Fruit fly (Drosophila melanogaster): Measurements from ENCODE around the gene Prosbeta4.

The Prosbeta4 gene

dm6 chr2L:16683958-16684877 is 47.7 kb downstream of the Prosbeta4 start, which contains the start of gene CG31807 (continued):
- TF ChIP-seq gcm (GFP tag; optimal IDR thresholded peaks at IDR 0.05) (peak; percentile 85), chinmo (GFP tag; IDR thresholded peaks at IDR 0.05; ENCODE audit: partially characterized antibody) (0 out of 4 replicates have a peak, but pooled peaks have one; percentile 35), CG17361 (GFP tag; IDR thresholded peaks at IDR 0.05) (peak; percentile 86), lmd (GFP tag; IDR thresholded peaks at IDR 0.05) (peak; percentile 57; the same call in 1 of the 2 replicates), CG12769 (tag; optimal IDR thresholded peaks at IDR 0.05) (peak; percentile 10), Fer3 (tag; optimal IDR thresholded peaks at IDR 0.05) (peak; percentile 66), abd-A (tag; optimal IDR thresholded peaks at IDR 0.05) (no peak), eyg (GFP tag; optimal IDR thresholded peaks at IDR 0.05) (peak; percentile 34), CG18476 (GFP tag; optimal IDR thresholded peaks at IDR 0.05) (peak; percentile 26), Blimp-1 (GFP tag; optimal IDR thresholded peaks at IDR 0.05) (peak; percentile 72), pfk (GFP tag; optimal IDR thresholded peaks at IDR 0.05) (no peak), CG7745 (tag; optimal IDR thresholded peaks at IDR 0.05) (no peak), Xrp1 (GFP tag; IDR thresholded peaks at IDR 0.05) (peak; percentile 39; the same call in 1 of the 2 replicates), vfl (GFP tag; optimal IDR thresholded peaks at IDR 0.05) (no peak), Nf-YA (GFP tag; IDR thresholded peaks at IDR 0.05) (peak; percentile 30; the same call in 1 of the 2 replicates), Tbp (GFP tag; optimal IDR thresholded peaks at IDR 0.05) (no peak), repo (GFP tag; optimal IDR thresholded peaks at IDR 0.05) (no peak), HLH3B (GFP tag; IDR thresholded peaks at IDR 0.05) (peak; percentile 41; the same call in 1 of the 2 replicates), CG7839 (tag; optimal IDR thresholded peaks at IDR 0.05) (peak; percentile 80), ac (GFP tag; optimal IDR thresholded peaks at IDR 0.05) (peak; percentile 36), chm (GFP tag; IDR thresholded peaks at IDR 0.05) (peak; percentile 71), hbn (GFP tag; IDR thresholded peaks at IDR 0.05; ENCODE audit: partially characterized antibody) (no peak), CG14441 (GFP tag; IDR thresholded peaks at IDR 0.05) (peak; percentile 21), Dfd (GFP tag; optimal IDR thresholded peaks at IDR 0.05) (no peak), Med (GFP tag) (peak; percentile 91), sob (GFP tag; IDR thresholded peaks at IDR 0.05) (peak; percentile 39; the same call in 1 of the 2 replicates), CG10321 (GFP tag; IDR thresholded peaks at IDR 0.05) (no peak), rib (GFP tag; IDR thresholded peaks at IDR 0.05) (no peak), CG14014 (GFP tag; IDR thresholded peaks at IDR 0.05) (no peak; the same call in 1 of the 2 replicates), CG3065 (GFP tag; optimal IDR thresholded peaks at IDR 0.05) (no peak), ham (GFP tag; IDR thresholded peaks at IDR 0.05) (no peak), CG16813 (GFP tag; IDR thresholded peaks at IDR 0.05; ENCODE audit: partially characterized antibody) (no peak), Stat92E (GFP tag; optimal IDR thresholded peaks at IDR 0.05) (no peak), bab2 (GFP tag; optimal IDR thresholded peaks at IDR 0.05) (peak; percentile 59), fd102C (GFP tag; optimal IDR thresholded peaks at IDR 0.05) (no peak), CG4730 (GFP tag; IDR thresholded peaks at IDR 0.05) (peak; percentile 52), CG3847 (GFP tag; IDR thresholded peaks at IDR 0.05) (peak; percentile 44), ttk (GFP tag; IDR thresholded peaks at IDR 0.05) (0 out of 2 replicates have a peak, but pooled peaks have one; percentile 5), CG13424 (tag; optimal IDR thresholded peaks at IDR 0.05) (peak; percentile 89), sisA (GFP tag; IDR thresholded peaks at IDR 0.05) (peak; percentile 41), CG3407 (GFP tag; optimal IDR thresholded peaks at IDR 0.05) (peak; percentile 75), tup (GFP tag; optimal IDR thresholded peaks at IDR 0.05) (no peak), CG1603 (tag; optimal IDR thresholded peaks at IDR 0.05) (peak; percentile 44), cad (GFP tag; optimal IDR thresholded peaks at IDR 0.05) (no peak), Eip74EF (GFP tag; optimal IDR thresholded peaks at IDR 0.05) (peak in 1 of 2 experiments; percentile 73), CG11093 (GFP tag; IDR thresholded peaks at IDR 0.05) (no peak), CG10431 (GFP tag; optimal IDR thresholded peaks at IDR 0.05) (peak; percentile 28), Hr3 (GFP tag; optimal IDR thresholded peaks at IDR 0.05) (peak; percentile 34)

All from whole organism, embryonic.